Worm (Caenorhabditis elegans) whole organism, L4/young adult: ENCODE data around the gene K08D9.4.

Experiments used
- W03F9.2 ChIP-seq: fragments of 150-350 bp; optimal IDR thresholded peaks from 2 replicates; lab custom pipeline; 2014; ENCODE audit warnings: missing biosample characterization, missing genetic modification characterization
- dao-5 ChIP-seq: sonication (generic microtip); optimal IDR thresholded peaks from 2 replicates; lab custom pipeline; 2016; ENCODE audit warnings: missing genotype, missing genetic modification characterization, moderate library complexity, missing compliant biosample characterization
- him-1 ChIP-seq: sonication (generic microtip); optimal IDR thresholded peaks from 2 replicates; lab custom pipeline; 2016; ENCODE audit warnings: missing genotype, missing genetic modification reagents, missing genetic modification characterization, missing compliant biosample characterization

The K08D9.4 gene

ce11 chrV:3159252-3159651 lies 41.0 kb downstream of the K08D9.4 start, which contains the start of gene C36C5.12:
Gene C36C5.12 (minus strand): TSS chrV:3159352.
- TF ChIP-seq him-1 (tag; lab: Kevin White, UChicago): no peak
- no peak for TF ChIP-seq W03F9.2 (tag; lab: Kevin White, UChicago)
- no peak for TF ChIP-seq dao-5 (tag; lab: Kevin White, UChicago)

DNA sequence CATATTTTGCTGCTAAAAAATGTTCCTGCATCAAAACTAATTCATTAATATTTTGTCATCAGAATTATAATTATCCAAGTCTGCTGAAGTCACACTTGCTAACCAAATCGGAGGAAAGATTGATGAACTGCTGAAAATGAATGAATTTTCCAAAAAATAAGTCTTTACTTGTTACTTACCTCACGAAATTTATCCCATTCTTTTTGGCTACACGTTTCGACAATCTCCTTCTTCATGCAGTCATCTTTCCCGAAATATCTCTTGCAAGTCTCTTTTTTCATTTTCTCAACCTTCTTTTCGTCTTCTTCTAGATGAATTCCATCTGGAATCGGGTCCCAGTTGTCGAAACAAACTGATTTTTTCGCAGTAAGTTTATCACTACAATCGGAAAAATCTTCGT lies 41.8 kb downstream of the K08D9.4 start:
- TF ChIP-seq him-1 (tag; lab: Kevin White, UChicago): no peak

ce11 chrV:3156786-3157185 lies 43.4 kb downstream of the K08D9.4 start, which contains the start of gene exh-1:
Gene exh-1 (plus strand): TSS chrV:3157086.
- no peak for TF ChIP-seq W03F9.2 (tag; lab: Kevin White, UChicago)
- TF ChIP-seq dao-5 (tag; lab: Kevin White, UChicago): no peak
- no peak for TF ChIP-seq him-1 (tag; lab: Kevin White, UChicago)

DNA sequence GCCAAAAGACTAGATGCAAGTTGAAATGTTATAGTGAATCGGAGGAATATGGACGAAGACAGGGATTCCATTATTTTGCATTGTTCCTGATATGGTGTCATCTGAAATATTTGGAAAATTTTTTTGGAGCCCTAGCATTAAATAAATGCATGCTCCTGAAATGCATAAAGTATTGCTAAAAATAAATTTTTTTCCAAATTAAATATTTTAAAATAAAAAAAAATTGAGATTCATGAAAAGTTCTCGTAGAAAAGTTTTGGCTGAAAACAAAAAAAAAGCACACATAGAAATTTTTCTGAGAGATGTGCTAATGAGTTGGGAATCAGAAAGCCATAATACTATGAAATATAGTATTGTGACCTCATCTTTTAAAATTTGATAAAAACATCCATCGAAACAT lies 45.2 kb downstream of the K08D9.4 start, which contains the start of gene srab-7:
TSS of gene srab-7 (minus strand) at position 101 of the 400 bp plus-strand sequence.
- no peak for TF ChIP-seq dao-5 (tag; lab: Kevin White, UChicago)

DNA sequence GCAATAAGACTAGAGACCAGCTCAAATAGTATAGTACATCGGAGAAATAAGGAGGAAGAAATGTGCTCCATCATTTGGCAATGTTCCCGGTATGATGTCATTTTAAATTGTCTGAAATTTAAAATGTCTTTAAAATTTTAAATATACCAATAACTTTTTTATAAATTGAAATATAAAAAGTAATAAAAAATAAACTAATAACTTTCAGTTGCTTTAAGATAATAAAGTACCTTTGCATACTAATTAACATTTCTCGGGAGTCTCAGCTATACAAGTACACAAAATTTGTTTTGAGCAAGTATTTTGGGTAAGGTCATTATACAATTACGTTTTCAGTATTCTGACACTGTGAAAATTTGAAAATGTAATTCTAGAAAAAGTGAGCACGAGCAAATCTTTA lies 48.4 kb downstream of the K08D9.4 start, which contains the start of gene srab-6:
TSS of gene srab-6 (minus strand) at position 101 of the 400 bp plus-strand sequence.
- TF ChIP-seq dao-5 (tag; lab: Kevin White, UChicago) (no peak), W03F9.2 (tag; lab: Kevin White, UChicago) (no peak), him-1 (tag; lab: Kevin White, UChicago) (no peak)

ce11 chrV:3149910-3150428 lies 50.3 kb downstream of the K08D9.4 start:
- TF ChIP-seq W03F9.2 (tag; lab: Kevin White, UChicago): no peak
- TF ChIP-seq dao-5 (tag; lab: Kevin White, UChicago): no peak
- TF ChIP-seq him-1 (tag; lab: Kevin White, UChicago): no peak
